Worm (Caenorhabditis elegans): Measurements from ENCODE around the gene ZK218.11.

Gene ZK218.11

ce11 chrV:17108310-17108709 lies at the start of gene ZK218.11:
TSS of gene ZK218.11 (minus strand) at chrV:17108410.
- no peak for TF ChIP-seq snpc-4 (tag; optimal IDR thresholded peaks at IDR 0.05)
- no peak for TF ChIP-seq nhr-76 (tag; optimal IDR thresholded peaks at IDR 0.05)
- TF ChIP-seq dpl-1 (GFP tag; optimal IDR thresholded peaks at IDR 0.05), result no peak
- no peak for TF ChIP-seq sdz-12 (GFP tag; optimal IDR thresholded peaks at IDR 0.05)
- TF ChIP-seq F44E2.7 (GFP tag; IDR thresholded peaks at IDR 0.05), result no peak
- no peak for TF ChIP-seq spr-3 (GFP tag; optimal IDR thresholded peaks at IDR 0.05)
- TF ChIP-seq attf-4 (tag; optimal IDR thresholded peaks at IDR 0.05), result no peak
- TF ChIP-seq unc-130 (GFP tag; optimal IDR thresholded peaks at IDR 0.05), result no peak
- no peak for TF ChIP-seq lin-13 (GFP tag; optimal IDR thresholded peaks at IDR 0.05)
- no peak for TF ChIP-seq lim-7 (GFP tag; IDR thresholded peaks at IDR 0.05)
- no peak for TF ChIP-seq arid-1 (GFP tag; conservative IDR thresholded peaks at IDR 0.05)
- no peak for TF ChIP-seq D1046.2 (GFP tag; IDR thresholded peaks at IDR 0.05)
- TF ChIP-seq aha-1 (tag), result no peak
- TF ChIP-seq T26A8.4 (GFP tag; IDR thresholded peaks at IDR 0.05), result no peak
- no peak for TF ChIP-seq pha-4 (GFP tag; IDR thresholded peaks at IDR 0.05)
- no peak for TF ChIP-seq pha-4 (tag; optimal IDR thresholded peaks at IDR 0.05)

- TF ChIP-seq lin-29 (GFP tag; IDR thresholded peaks at IDR 0.05) (no peak), spr-1 (tag; optimal IDR thresholded peaks at IDR 0.05) (no peak), ceh-32 (tag; optimal IDR thresholded peaks at IDR 0.05; ENCODE audit: poor library complexity) (no peak), nhr-76 (tag; optimal IDR thresholded peaks at IDR 0.05) (no peak), zag-1 (tag; optimal IDR thresholded peaks at IDR 0.05) (no peak), mxl-2 (GFP tag; conservative IDR thresholded peaks at IDR 0.05) (no peak), zip-2 (tag; optimal IDR thresholded peaks at IDR 0.05) (no peak), ceh-82 (tag; optimal IDR thresholded peaks at IDR 0.05) (no peak), dpl-1 (GFP tag; optimal IDR thresholded peaks at IDR 0.05) (no peak), fkh-10 (GFP tag; optimal IDR thresholded peaks at IDR 0.05) (no peak), F10B5.3 (tag; optimal IDR thresholded peaks at IDR 0.05) (no peak), lin-38 (GFP tag; IDR thresholded peaks at IDR 0.05) (no peak), dmd-6 (GFP tag; IDR thresholded peaks at IDR 0.05) (no peak)
These were observed 48.9 kb upstream of the ZK218.11 start, which contains the start of gene F40D4.13 for ce11 chrV:17157154-17157553. TSS of gene F40D4.13 (minus strand) at chrV:17157254.

ce11 chrV:17155384-17155858 lies 47.2 kb upstream of the ZK218.11 start, which contains the start of gene F40D4.17:
TSS of gene F40D4.17 (minus strand) at chrV:17155434.
- no peak for TF ChIP-seq dmd-8 (GFP tag; IDR thresholded peaks at IDR 0.05)
- no peak for TF ChIP-seq madf-9 (GFP tag; conservative IDR thresholded peaks at IDR 0.05)
- no peak for TF ChIP-seq arid-1 (GFP tag; conservative IDR thresholded peaks at IDR 0.05)
- TF ChIP-seq snpc-1.2 (GFP tag; IDR thresholded peaks at IDR 0.05), result no peak
- TF ChIP-seq nhr-11 (tag; optimal IDR thresholded peaks at IDR 0.05), result no peak
- no peak for TF ChIP-seq unc-130 (GFP tag; optimal IDR thresholded peaks at IDR 0.05)
- no peak for TF ChIP-seq mxl-2 (GFP tag; conservative IDR thresholded peaks at IDR 0.05)
- no peak for TF ChIP-seq pqm-1 (tag; optimal IDR thresholded peaks at IDR 0.05)
- no peak for TF ChIP-seq nhr-41 (GFP tag; IDR thresholded peaks at IDR 0.05)
- no peak for TF ChIP-seq vab-7 (GFP tag; IDR thresholded peaks at IDR 0.05)
- no peak for TF ChIP-seq hlh-11 (tag; optimal IDR thresholded peaks at IDR 0.05)
- TF ChIP-seq mep-1 (tag; optimal IDR thresholded peaks at IDR 0.05), result no peak
- TF ChIP-seq mxl-3 (GFP tag; optimal IDR thresholded peaks at IDR 0.05), result no peak
- no peak for TF ChIP-seq F10B5.3 (tag; optimal IDR thresholded peaks at IDR 0.05)
- TF ChIP-seq nhr-48 (tag; optimal IDR thresholded peaks at IDR 0.05), result no peak
- no peak for TF ChIP-seq nhr-237 (tag; optimal IDR thresholded peaks at IDR 0.05)
- TF ChIP-seq skn-1 (tag; optimal IDR thresholded peaks at IDR 0.05), result no peak
- no peak for TF ChIP-seq nhr-111 (GFP tag; optimal IDR thresholded peaks at IDR 0.05)
